Fruit fly (Drosophila melanogaster): ENCODE data around the gene CG8028.

DNA sequence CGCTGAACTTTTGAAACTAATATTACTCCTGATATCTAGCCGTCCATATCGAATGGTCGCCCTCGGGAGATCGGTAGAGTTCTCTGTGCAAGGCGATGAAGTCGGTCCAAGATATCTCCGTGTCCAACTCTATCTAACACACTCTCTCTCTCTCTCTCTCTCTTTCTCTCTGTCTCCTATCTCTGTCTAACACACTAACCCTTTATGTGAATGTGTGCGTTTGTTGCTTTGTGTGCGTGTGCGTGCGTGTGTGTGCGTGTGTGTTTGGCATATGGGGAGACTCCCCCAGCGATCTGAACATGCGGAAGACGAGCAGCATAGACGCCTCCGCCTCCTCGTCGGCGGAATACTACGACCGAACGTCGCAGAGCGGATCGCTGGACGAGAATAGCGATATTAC is 15.8 kb downstream of the CG8028 start:
- TF ChIP-seq HLH106 (tag; optimal IDR thresholded peaks at IDR 0.05) (no peak), rgr (GFP tag; optimal IDR thresholded peaks at IDR 0.05) (no peak), usp (GFP tag; optimal IDR thresholded peaks at IDR 0.05) (no peak), br (GFP tag; optimal IDR thresholded peaks at IDR 0.05) (no peak), sv (GFP tag; optimal IDR thresholded peaks at IDR 0.05) (no peak)

Data from whole organism, wandering third instar larva.